Worm (Caenorhabditis elegans) whole organism, L1 larva: ENCODE data around the gene syx-2.
A peak's percentile ranks its signal among the peaks of the same experiment; 100 is the strongest.

Experiments
- C34B4.2 ChIP-seq: sonication (generic microtip); optimal IDR thresholded peaks from 2 replicates; lab custom pipeline; 2017; ENCODE audit warnings: mild to moderate bottlenecking, missing genetic modification characterization, missing compliant biosample characterization
- ceh-82 ChIP-seq, 3 experiments: fragments of 150-350 bp in 1 of 3; sonication (generic microtip) in 2 of 3; optimal IDR thresholded peaks; 2 replicates each; lab custom pipeline; 2014 to 2017; ENCODE audit warnings: missing biosample characterization in 3 of 3, missing genetic modification characterization in 3 of 3
- dpl-1 ChIP-seq, 3 experiments: fragments of 150-350 bp in 2 of 3; sonication (generic microtip) in 1 of 3; optimal IDR thresholded peaks; 2 replicates each; lab custom pipeline; 2014 to 2017; ENCODE audit warnings: missing biosample characterization in 3 of 3, missing genetic modification characterization in 3 of 3, missing genetic modification reagents in 3 of 3
- dsc-1 ChIP-seq: sonication (generic microtip); optimal IDR thresholded peaks from 2 replicates; lab custom pipeline; 2016; ENCODE audit warnings: mild to moderate bottlenecking, missing genetic modification characterization, missing compliant biosample characterization
- efl-1 ChIP-seq, 4 experiments: fragments of 150-350 bp; optimal IDR thresholded peaks in 3 of 4; peaks in 1 of 4; 1 replicate in 1 of 4; 2 replicates in 3 of 4; lab custom pipeline; 2014; ENCODE audit warnings: missing biosample characterization in 2 of 4, missing genetic modification characterization in 2 of 4, missing genetic modification reagents in 2 of 4
- efl-3 ChIP-seq: fragments of 200-800 bp; sonication (Bioruptor generic); optimal IDR thresholded peaks from 2 replicates; lab custom pipeline; 2018; ENCODE audit warnings: mild to moderate bottlenecking, missing genetic modification characterization, missing compliant biosample characterization
- egl-27 ChIP-seq, 2 experiments: fragments of 150-350 bp in 1 of 2; sonication (generic microtip); optimal IDR thresholded peaks; 3 replicates each; lab custom pipeline; 2017 to 2018; ENCODE audit warnings: missing biosample characterization in 2 of 2, missing genetic modification characterization in 2 of 2, missing genetic modification reagents in 2 of 2
- elt-2 ChIP-seq: sonication (generic microtip); optimal IDR thresholded peaks from 2 replicates; lab custom pipeline; 2016; ENCODE audit warnings: missing genetic modification characterization, mild to moderate bottlenecking, inconsistent platforms, missing compliant biosample characterization, missing genetic modification reagents
- elt-3 ChIP-seq, 6 experiments: fragments of 150-350 bp in 1 of 6; sonication (generic microtip); optimal IDR thresholded peaks; 2 replicates each; lab custom pipeline; 2017 to 2018; ENCODE audit warnings: missing biosample characterization in 6 of 6, missing genetic modification characterization in 6 of 6, inconsistent platforms in 1 of 6
- fkh-10 ChIP-seq: sonication (generic microtip); optimal IDR thresholded peaks from 2 replicates; lab custom pipeline; 2017; ENCODE audit warnings: missing biosample characterization, missing genetic modification reagents, missing genetic modification characterization
- fkh-4 ChIP-seq: sonication (generic microtip); optimal IDR thresholded peaks from 2 replicates; lab custom pipeline; 2016; ENCODE audit warnings: missing compliant biosample characterization, missing genetic modification characterization, borderline replicate concordance
- fkh-8 ChIP-seq: sonication (generic microtip); optimal IDR thresholded peaks from 2 replicates; lab custom pipeline; 2016; ENCODE audit warnings: mild to moderate bottlenecking, missing genetic modification characterization, missing compliant biosample characterization
- fos-1 ChIP-seq: fragments of 150-350 bp; optimal IDR thresholded peaks from 2 replicates; lab custom pipeline; 2014; ENCODE audit warnings: missing biosample characterization, missing genetic modification characterization
- grh-1 ChIP-seq: fragments of 200-800 bp; sonication (Bioruptor generic); IDR thresholded peaks from 2 replicates; pipeline ENCODE4 v1.3.6; 2022; ENCODE audit warnings: missing genetic modification reagents, missing genetic modification characterization, missing compliant biosample characterization
- hpl-2 ChIP-seq: fragments of 150-350 bp; optimal IDR thresholded peaks from 2 replicates; lab custom pipeline; 2014; ENCODE audit warnings: missing biosample characterization, missing genetic modification reagents, missing genetic modification characterization
- irx-1 ChIP-seq: sonication (generic microtip); optimal IDR thresholded peaks from 2 replicates; lab custom pipeline; 2016; ENCODE audit warnings: missing genetic modification characterization, missing compliant biosample characterization
- isw-1 ChIP-seq: fragments of 200-800 bp; sonication (Bioruptor generic); IDR thresholded peaks from 2 replicates; pipeline ENCODE4 v1.3.6; 2022; ENCODE audit warnings: missing genetic modification characterization, missing compliant biosample characterization
- lin-14 ChIP-seq: fragments of 200-800 bp; sonication (Bioruptor generic); optimal IDR thresholded peaks from 2 replicates; lab custom pipeline; 2018; ENCODE audit warnings: mild to moderate bottlenecking, missing genetic modification characterization, moderate library complexity, missing compliant biosample characterization
- lin-15B ChIP-seq: fragments of 150-350 bp; sonication (generic microtip); optimal IDR thresholded peaks from 3 replicates; lab custom pipeline; 2014; ENCODE audit warnings: missing biosample characterization, missing genetic modification characterization
- lin-35 ChIP-seq, 2 experiments: fragments of 150-350 bp; optimal IDR thresholded peaks; 2 replicates each; lab custom pipeline; 2014; ENCODE audit warnings: missing biosample characterization in 2 of 2, missing genetic modification characterization in 2 of 2, missing genetic modification reagents in 2 of 2
- lin-39 ChIP-seq: fragments of 150-350 bp; optimal IDR thresholded peaks from 2 replicates; lab custom pipeline; 2014; ENCODE audit warnings: missing biosample characterization, missing genetic modification reagents, missing genetic modification characterization
- lir-3 ChIP-seq: sonication (generic microtip); optimal IDR thresholded peaks from 2 replicates; lab custom pipeline; 2016; ENCODE audit warnings: mild to moderate bottlenecking, missing genetic modification characterization, moderate library complexity, missing compliant biosample characterization; ENCODE audit not compliant: poor library complexity
- lsy-2 ChIP-seq, 2 experiments: fragments of 150-350 bp; optimal IDR thresholded peaks; 2 replicates each; lab custom pipeline; 2014; ENCODE audit warnings: missing biosample characterization in 2 of 2, missing genetic modification characterization in 2 of 2
- mab-9 ChIP-seq: fragments of 200-800 bp; sonication (Bioruptor generic); IDR thresholded peaks from 2 replicates; pipeline ENCODE4 v1.3.6; 2022; ENCODE audit warnings: missing genetic modification reagents, missing genetic modification characterization, missing compliant biosample characterization
- mdl-1 ChIP-seq, 2 experiments: fragments of 150-350 bp; optimal IDR thresholded peaks; 2 replicates each; lab custom pipeline; 2014 to 2017; ENCODE audit warnings: missing biosample characterization in 2 of 2, missing genetic modification characterization in 2 of 2, inconsistent platforms in 1 of 2
- nhr-20 ChIP-seq: sonication (generic microtip); optimal IDR thresholded peaks from 2 replicates; lab custom pipeline; 2016; ENCODE audit warnings: mild to moderate bottlenecking, missing genetic modification characterization, missing compliant biosample characterization
- nhr-237 ChIP-seq: fragments of 150-350 bp; optimal IDR thresholded peaks from 2 replicates; lab custom pipeline; 2014; ENCODE audit warnings: missing biosample characterization, missing genetic modification characterization
- nhr-47 ChIP-seq: sonication (generic microtip); optimal IDR thresholded peaks from 2 replicates; lab custom pipeline; 2016; ENCODE audit warnings: mild to moderate bottlenecking, missing genetic modification characterization, moderate library complexity, missing compliant biosample characterization
- nhr-71 ChIP-seq: sonication (generic microtip); optimal IDR thresholded peaks from 2 replicates; lab custom pipeline; 2016; ENCODE audit warnings: mild to moderate bottlenecking, missing genetic modification characterization, moderate library complexity, missing compliant biosample characterization
- nhr-76 ChIP-seq: sonication (generic microtip); optimal IDR thresholded peaks from 2 replicates; lab custom pipeline; 2017; ENCODE audit warnings: missing biosample characterization, missing genetic modification characterization
- nhr-77 ChIP-seq: fragments of 150-350 bp; optimal IDR thresholded peaks from 2 replicates; lab custom pipeline; 2014; ENCODE audit warnings: missing biosample characterization, missing genetic modification characterization
- nhr-90 ChIP-seq: sonication (generic microtip); optimal IDR thresholded peaks from 2 replicates; lab custom pipeline; 2016; ENCODE audit warnings: mild to moderate bottlenecking, missing genetic modification characterization, missing compliant biosample characterization; ENCODE audit not compliant: poor library complexity
- pag-3 ChIP-seq: sonication (generic microtip); optimal IDR thresholded peaks from 2 replicates; lab custom pipeline; 2017; ENCODE audit warnings: missing genetic modification characterization, mild to moderate bottlenecking, missing compliant biosample characterization, antibody characterized with exemption, borderline replicate concordance; ENCODE audit not compliant: insufficient read depth
- pax-3 ChIP-seq: fragments of 200-800 bp; sonication (Bioruptor generic); optimal IDR thresholded peaks from 2 replicates; lab custom pipeline; 2018; ENCODE audit warnings: mild to moderate bottlenecking, missing genetic modification characterization, moderate library complexity, missing compliant biosample characterization
- skn-1 ChIP-seq: fragments of 150-350 bp; optimal IDR thresholded peaks from 2 replicates; lab custom pipeline; 2014; ENCODE audit warnings: missing biosample characterization, missing genetic modification characterization
- snpc-4 ChIP-seq: fragments of 150-350 bp; optimal IDR thresholded peaks from 2 replicates; lab custom pipeline; 2014; ENCODE audit warnings: missing biosample characterization, missing genetic modification characterization
- snu-23 ChIP-seq: sonication (generic microtip); optimal IDR thresholded peaks from 2 replicates; lab custom pipeline; 2016; ENCODE audit warnings: missing genetic modification characterization, missing compliant biosample characterization
- sup-37 ChIP-seq: fragments of 200-800 bp; sonication (Bioruptor generic); optimal IDR thresholded peaks from 2 replicates; lab custom pipeline; 2018; ENCODE audit warnings: mild to moderate bottlenecking, missing genetic modification characterization, missing compliant biosample characterization
- swsn-7 ChIP-seq: sonication (generic microtip); optimal IDR thresholded peaks from 2 replicates; lab custom pipeline; 2016; ENCODE audit warnings: missing genetic modification characterization, missing compliant biosample characterization
- unc-62 ChIP-seq: fragments of 150-350 bp; optimal IDR thresholded peaks from 2 replicates; lab custom pipeline; 2014; ENCODE audit warnings: missing biosample characterization, missing genetic modification reagents, missing genetic modification characterization
- unc-86 ChIP-seq: sonication (generic microtip); optimal IDR thresholded peaks from 2 replicates; lab custom pipeline; 2016; ENCODE audit warnings: missing genetic modification characterization, missing compliant biosample characterization
- unc-98 ChIP-seq: fragments of 200-800 bp; sonication (Bioruptor generic); IDR thresholded peaks from 2 replicates; pipeline ENCODE4 v1.3.6; 2022; ENCODE audit warnings: missing genetic modification characterization, missing compliant biosample characterization
- xbp-1 ChIP-seq: sonication (generic microtip); optimal IDR thresholded peaks from 2 replicates; lab custom pipeline; 2016; ENCODE audit warnings: missing genetic modification characterization, missing compliant biosample characterization

syx-2 gene

ce11 chrX:13917121-13917755 lies 42.7 kb upstream of the syx-2 start, which contains the start of gene ekl-5 (continued):
- TF ChIP-seq pag-3 (tag; lab: Kevin White, UChicago), result no peak
- TF ChIP-seq nhr-47 (tag; lab: Kevin White, UChicago), result peak; percentile 50
- TF ChIP-seq unc-62 (GFP tag; lab: Kevin White, UChicago), result no peak
- TF ChIP-seq egl-27 (tag; optimal IDR thresholded peaks at IDR 0.05; lab: Kevin White, UChicago), result no peak
- peak in 1 of 3 experiments; percentile 39 for TF ChIP-seq ceh-82 (tag; optimal IDR thresholded peaks at IDR 0.05; lab: Kevin White, UChicago)
- no peak for TF ChIP-seq lir-3
- peak; percentile 33 to 56 for TF ChIP-seq efl-1 (optimal IDR thresholded peaks at IDR 0.05; lab: Kevin White, UChicago)
- no peak for TF ChIP-seq efl-1 (GFP tag; optimal IDR thresholded peaks at IDR 0.05 in 1 of 2; lab: Kevin White, UChicago)
- TF ChIP-seq, all 84 proteins: peak for 21

ce11 chrX:13918143-13918542 lies 41.8 kb upstream of the syx-2 start:
- peak; percentile 67 to 74 (median 67) for TF ChIP-seq dpl-1 (GFP tag; optimal IDR thresholded peaks at IDR 0.05; lab: Kevin White, UChicago)
- peak; percentile 6 for TF ChIP-seq fkh-8 (tag; lab: Kevin White, UChicago)
- TF ChIP-seq nhr-47 (tag; lab: Kevin White, UChicago), result peak; percentile 29
- no peak for TF ChIP-seq fkh-4 (tag; lab: Kevin White, UChicago)
- peak; percentile 12 for TF ChIP-seq snu-23 (GFP tag; lab: Kevin White, UChicago)
- TF ChIP-seq nhr-20 (tag; lab: Kevin White, UChicago), result peak; percentile 15
- TF ChIP-seq lin-35 (GFP tag; optimal IDR thresholded peaks at IDR 0.05; lab: Kevin White, UChicago), result peak; percentile 47 to 72
- TF ChIP-seq grh-1 (GFP tag; lab: Robert Waterston, UW), result 0 out of 2 replicates have a peak, but pooled peaks have one; percentile 7
- peak; percentile 33 for TF ChIP-seq skn-1 (tag; lab: Kevin White, UChicago)
- TF ChIP-seq unc-98 (GFP tag; lab: Robert Waterston, UW), result no peak
- no peak for TF ChIP-seq nhr-90 (tag; lab: Kevin White, UChicago)
- peak in 1 of 2 experiments; percentile 28 for TF ChIP-seq lsy-2 (tag; optimal IDR thresholded peaks at IDR 0.05; lab: Kevin White, UChicago)
- peak in 2 of 6 experiments; percentile 58 to 82 for TF ChIP-seq elt-3 (tag; optimal IDR thresholded peaks at IDR 0.05; lab: Kevin White, UChicago)
- peak; percentile 0 for TF ChIP-seq lin-15B (tag; lab: Kevin White, UChicago)
- no peak for TF ChIP-seq nhr-77 (tag; lab: Kevin White, UChicago)
- peak; percentile 49 to 64 for TF ChIP-seq efl-1 (optimal IDR thresholded peaks at IDR 0.05; lab: Kevin White, UChicago)
- peak; percentile 71 to 96 for TF ChIP-seq efl-1 (GFP tag; optimal IDR thresholded peaks at IDR 0.05 in 1 of 2; lab: Kevin White, UChicago)
- peak; percentile 27 for TF ChIP-seq nhr-71 (tag; lab: Kevin White, UChicago)
- TF ChIP-seq lin-14 (GFP tag; lab: Kevin White, UChicago), result peak; percentile 4
- TF ChIP-seq dsc-1 (tag; lab: Kevin White, UChicago), result peak; percentile 18
- no peak for TF ChIP-seq mab-9 (GFP tag; lab: Robert Waterston, UW)

- TF ChIP-seq nhr-77 (tag; lab: Kevin White, UChicago) (peak; percentile 16), nhr-76 (tag; lab: Kevin White, UChicago) (no peak), mdl-1 (tag; optimal IDR thresholded peaks at IDR 0.05; lab: Kevin White, UChicago) (peak in 1 of 2 experiments; percentile 52), elt-3 (tag; optimal IDR thresholded peaks at IDR 0.05; lab: Kevin White, UChicago) (peak; percentile 52 to 99 (median 97)), hpl-2 (GFP tag; lab: Kevin White, UChicago) (peak; percentile 30), fos-1 (tag; lab: Kevin White, UChicago) (peak; percentile 7), isw-1 (GFP tag; lab: Robert Waterston, UW) (no peak), lin-35 (GFP tag; optimal IDR thresholded peaks at IDR 0.05; lab: Kevin White, UChicago) (peak in 1 of 2 experiments; percentile 59), swsn-7 (peak; percentile 55), pax-3 (tag; lab: Kevin White, UChicago) (no peak), snpc-4 (tag; lab: Kevin White, UChicago) (no peak), fkh-8 (tag; lab: Kevin White, UChicago) (no peak), unc-62 (GFP tag; lab: Kevin White, UChicago) (no peak), mab-9 (GFP tag; lab: Robert Waterston, UW) (no peak), sup-37 (GFP tag; lab: Kevin White, UChicago) (no peak), unc-86 (no peak), irx-1 (tag; lab: Kevin White, UChicago) (no peak), efl-3 (GFP tag; lab: Kevin White, UChicago) (no peak), xbp-1 (peak; percentile 50), lin-15B (tag; lab: Kevin White, UChicago) (no peak), nhr-237 (no peak), C34B4.2 (tag; lab: Kevin White, UChicago) (no peak), fkh-10 (GFP tag; lab: Kevin White, UChicago) (no peak), lin-39 (tag; lab: Kevin White, UChicago) (no peak), skn-1 (tag; lab: Kevin White, UChicago) (no peak), elt-2 (tag; lab: Kevin White, UChicago) (no peak)
Measured at ce11 chrX:13920374-13920986, 39.5 kb upstream of the syx-2 start.
